Worm (Caenorhabditis elegans): ENCODE results near the gene F46H5.7.

The F46H5.7 gene

ce11 chrX:7206419-7206818 lies 36.4 kb downstream of the F46H5.7 start, which contains the start of gene ZK867.2:
TSS of gene ZK867.2 (plus strand) at chrX:7206719.
- TF ChIP-seq ama-1 (optimal IDR thresholded peaks at IDR 0.05), result no peak
- no peak for TF ChIP-seq ZK546.5 (tag; optimal IDR thresholded peaks at IDR 0.05)
- no peak for TF ChIP-seq F13H6.1 (tag; optimal IDR thresholded peaks at IDR 0.05)
- no peak for TF ChIP-seq blmp-1 (tag; optimal IDR thresholded peaks at IDR 0.05; ENCODE audit: insufficient read depth)

ce11 chrX:7205195-7205594 lies 37.6 kb downstream of the F46H5.7 start, which contains the start of gene C55B6.5:
TSS of gene C55B6.5 (minus strand) at chrX:7205295.
- TF ChIP-seq snpc-4 (tag; optimal IDR thresholded peaks at IDR 0.05) (no peak), nhr-11 (tag; optimal IDR thresholded peaks at IDR 0.05) (no peak), lin-13 (GFP tag; optimal IDR thresholded peaks at IDR 0.05) (no peak), nhr-21 (tag; optimal IDR thresholded peaks at IDR 0.05) (no peak), elt-1 (tag; optimal IDR thresholded peaks at IDR 0.05) (no peak), sma-9 (GFP tag; optimal IDR thresholded peaks at IDR 0.05) (no peak), sma-9 (tag; optimal IDR thresholded peaks at IDR 0.05) (no peak), mbf-1 (tag; optimal IDR thresholded peaks at IDR 0.05) (no peak), crh-2 (tag; optimal IDR thresholded peaks at IDR 0.05) (no peak), aly-2 (tag; optimal IDR thresholded peaks at IDR 0.05) (no peak), egl-27 (tag; optimal IDR thresholded peaks at IDR 0.05) (no peak)

ce11 chrX:7204175-7204574 lies 38.6 kb downstream of the F46H5.7 start:
- TF ChIP-seq nhr-237 (tag; optimal IDR thresholded peaks at IDR 0.05), result no peak
- no peak for TF ChIP-seq nhr-25 (tag; optimal IDR thresholded peaks at IDR 0.05)

- TF ChIP-seq lsy-2 (tag; optimal IDR thresholded peaks at IDR 0.05) (no peak), peb-1 (tag; optimal IDR thresholded peaks at IDR 0.05) (no peak), mdl-1 (tag; optimal IDR thresholded peaks at IDR 0.05) (no peak), unc-55 (GFP tag; optimal IDR thresholded peaks at IDR 0.05) (no peak), elt-1 (tag; optimal IDR thresholded peaks at IDR 0.05) (no peak), unc-62 (GFP tag; optimal IDR thresholded peaks at IDR 0.05) (no peak), egl-27 (tag; optimal IDR thresholded peaks at IDR 0.05) (no peak), nhr-129 (tag; optimal IDR thresholded peaks at IDR 0.05) (peak; percentile 53), lin-13 (GFP tag; optimal IDR thresholded peaks at IDR 0.05) (no peak), ztf-4 (tag; optimal IDR thresholded peaks at IDR 0.05) (no peak), unc-39 (tag; optimal IDR thresholded peaks at IDR 0.05) (no peak), fos-1 (tag; optimal IDR thresholded peaks at IDR 0.05) (peak; percentile 76), F13H6.1 (tag; optimal IDR thresholded peaks at IDR 0.05) (peak; percentile 17), nhr-12 (tag; optimal IDR thresholded peaks at IDR 0.05) (no peak), C34F6.9 (tag; optimal IDR thresholded peaks at IDR 0.05) (no peak), ztf-1 (GFP tag; conservative IDR thresholded peaks at IDR 0.05) (no peak), gmeb-1 (tag; optimal IDR thresholded peaks at IDR 0.05) (peak; percentile 40), nhr-6 (tag; optimal IDR thresholded peaks at IDR 0.05) (no peak), lin-11 (tag; optimal IDR thresholded peaks at IDR 0.05) (no peak), sma-9 (GFP tag; optimal IDR thresholded peaks at IDR 0.05) (peak; percentile 54), sma-9 (tag; optimal IDR thresholded peaks at IDR 0.05) (no peak)
These were observed 42.3 kb downstream of the F46H5.7 start for ce11 chrX:7200475-7200874.

ce11 chrX:7199831-7200414 lies 42.9 kb downstream of the F46H5.7 start, which contains the start of gene C55B6.1:
TSS of gene C55B6.1 (plus strand) at chrX:7200364.
- TF ChIP-seq lsy-2 (tag; optimal IDR thresholded peaks at IDR 0.05) (no peak), ZK546.5 (tag; optimal IDR thresholded peaks at IDR 0.05) (no peak), gmeb-1 (tag; optimal IDR thresholded peaks at IDR 0.05) (no peak), blmp-1 (tag; optimal IDR thresholded peaks at IDR 0.05; ENCODE audit: insufficient read depth) (no peak), lin-39 (tag; optimal IDR thresholded peaks at IDR 0.05) (no peak), elt-3 (tag; optimal IDR thresholded peaks at IDR 0.05) (no peak), snpc-4 (tag; optimal IDR thresholded peaks at IDR 0.05) (no peak), mdl-1 (tag; optimal IDR thresholded peaks at IDR 0.05) (no peak)

All from whole organism, L2 larva.